Fruit fly (Drosophila melanogaster) whole organism, embryonic: ENCODE results near the gene CG10254.
A peak's percentile ranks its signal among the peaks of the same experiment; 100 is the strongest.

ENCODE experiments used
- Atf6 ChIP-seq: fragments of 200-800 bp; sonication (Bioruptor generic); IDR thresholded peaks from 2 replicates; pipeline ENCODE4 v1.3.6; 2022; ENCODE audit warnings: missing biosample characterization, missing genetic modification characterization
- Awh ChIP-seq: fragments of 200-800 bp; sonication (Bioruptor generic); IDR thresholded peaks from 2 replicates; pipeline ENCODE4, ENCODE4 v1.3.6; 2022; ENCODE audit warnings: missing biosample characterization, missing genetic modification characterization
- C15 ChIP-seq: fragments of 200-800 bp; sonication (Bioruptor generic); IDR thresholded peaks from 3 replicates; pipeline ENCODE4 v1.3.6; 2022; ENCODE audit warnings: missing biosample characterization, missing genetic modification characterization
- CG11723 ChIP-seq: fragments of 200-800 bp; sonication (Bioruptor generic); optimal IDR thresholded peaks from 2 replicates; lab custom pipeline; 2017; ENCODE audit warnings: missing biosample characterization, mild to moderate bottlenecking, missing genetic modification characterization
- CG14050 ChIP-seq: fragments of 200-800 bp; sonication (Bioruptor generic); IDR thresholded peaks from 3 replicates; pipeline ENCODE4 v1.3.6; 2022; ENCODE audit warnings: missing biosample characterization, missing genetic modification characterization
- CG1529 ChIP-seq: fragments of 200-800 bp; sonication (Bioruptor generic); optimal IDR thresholded peaks from 3 replicates; lab custom pipeline; 2018; ENCODE audit warnings: missing biosample characterization, missing genetic modification characterization
- CG15601 ChIP-seq: fragments of 200-800 bp; sonication (Bioruptor generic); optimal IDR thresholded peaks from 3 replicates; lab custom pipeline; 2019; ENCODE audit warnings: missing biosample characterization, mild to moderate bottlenecking, missing genetic modification characterization, moderate library complexity
- CG17359 ChIP-seq: fragments of 200-800 bp; sonication (Bioruptor generic); optimal IDR thresholded peaks from 3 replicates; lab custom pipeline; 2018; ENCODE audit warnings: missing biosample characterization, mild to moderate bottlenecking, missing genetic modification characterization, moderate library complexity
- CG31224 ChIP-seq: fragments of 200-800 bp; sonication (Bioruptor generic); IDR thresholded peaks from 2 replicates; pipeline ENCODE4 v1.3.6; 2022; ENCODE audit warnings: missing biosample characterization, missing genetic modification characterization
- CG34422 ChIP-seq: fragments of 200-800 bp; sonication (Bioruptor generic); IDR thresholded peaks from 3 replicates; pipeline ENCODE4 v1.3.6; 2022; ENCODE audit warnings: missing biosample characterization, missing genetic modification characterization
- CG3726 ChIP-seq: fragments of 200-800 bp; sonication (Bioruptor generic); IDR thresholded peaks from 3 replicates; pipeline ENCODE4, ENCODE4 v1.3.6; 2022; ENCODE audit warnings: missing biosample characterization, missing genetic modification characterization
- CG4328 ChIP-seq: fragments of 200-800 bp; sonication (Bioruptor generic); optimal IDR thresholded peaks from 3 replicates; lab custom pipeline; 2017; ENCODE audit warnings: missing biosample characterization, missing genetic modification reagents, missing genetic modification characterization
- CG6791 ChIP-seq: fragments of 200-800 bp; sonication (Bioruptor generic); IDR thresholded peaks from 3 replicates; pipeline ENCODE4 v1.3.6; 2022; ENCODE audit warnings: missing biosample characterization, missing genetic modification characterization; ENCODE audit not compliant: partially characterized antibody
- CG7271 ChIP-seq: fragments of 200-800 bp; sonication (Bioruptor generic); optimal IDR thresholded peaks from 2 replicates; lab custom pipeline; 2018; ENCODE audit warnings: missing biosample characterization, mild to moderate bottlenecking, missing genetic modification characterization, moderate library complexity
- CG7372 ChIP-seq: fragments of 200-800 bp; sonication (Bioruptor generic); IDR thresholded peaks from 2 replicates; pipeline ENCODE4 v1.3.6; 2022; ENCODE audit warnings: missing biosample characterization, missing genetic modification characterization
- CG7839 ChIP-seq: fragments of 200-800 bp; sonication (Bioruptor generic); optimal IDR thresholded peaks from 3 replicates; lab custom pipeline; 2018; ENCODE audit warnings: missing biosample characterization, mild to moderate bottlenecking, missing genetic modification characterization, moderate library complexity
- CG7987 ChIP-seq: fragments of 200-800 bp; sonication (Bioruptor generic); optimal IDR thresholded peaks from 2 replicates; lab custom pipeline; 2018; ENCODE audit warnings: missing biosample characterization, mild to moderate bottlenecking, missing genetic modification characterization, moderate library complexity
- CG9727 ChIP-seq: fragments of 200-800 bp; sonication (Bioruptor generic); optimal IDR thresholded peaks from 3 replicates; lab custom pipeline; 2017; ENCODE audit warnings: missing biosample characterization, mild to moderate bottlenecking, missing genetic modification characterization
- CG9876 ChIP-seq: fragments of 200-800 bp; sonication (Bioruptor generic); optimal IDR thresholded peaks from 2 replicates; lab custom pipeline; 2016; ENCODE audit warnings: missing biosample characterization, missing genetic modification characterization
- E2f2 ChIP-seq: fragments of 200-800 bp; sonication (Bioruptor generic); IDR thresholded peaks from 2 replicates; pipeline ENCODE4 v1.3.6; 2022; ENCODE audit warnings: missing biosample characterization, missing genetic modification characterization
- Eip74EF ChIP-seq, 2 experiments: fragments of 200-800 bp in 1 of 2; fragments of >200 bp in 1 of 2; sonication (Bioruptor generic) in 1 of 2; optimal IDR thresholded peaks; 2 replicates each; lab custom pipeline; 2017 to 2019; ENCODE audit warnings: missing biosample characterization in 2 of 2, missing genetic modification characterization in 2 of 2, mild to moderate bottlenecking in 1 of 2, moderate library complexity in 1 of 2
- H15 ChIP-seq: fragments of 200-800 bp; sonication (Bioruptor generic); IDR thresholded peaks from 3 replicates; pipeline ENCODE4 v1.3.6; 2022; ENCODE audit warnings: missing biosample characterization, missing genetic modification characterization
- NK7.1 ChIP-seq: fragments of 200-800 bp; sonication (Bioruptor generic); optimal IDR thresholded peaks from 3 replicates; lab custom pipeline; 2016; ENCODE audit warnings: missing biosample characterization, missing genetic modification characterization
- Optix ChIP-seq: fragments of 200-800 bp; sonication (Bioruptor generic); IDR thresholded peaks from 3 replicates; pipeline ENCODE4 v1.3.6; 2022; ENCODE audit warnings: missing biosample characterization, missing genetic modification characterization
- Side ChIP-seq: fragments of 200-800 bp; sonication (Bioruptor generic); optimal IDR thresholded peaks from 2 replicates; lab custom pipeline; 2016; ENCODE audit warnings: missing biosample characterization, missing genetic modification characterization
- Sox100B ChIP-seq: fragments of 200-800 bp; sonication (Bioruptor generic); optimal IDR thresholded peaks from 3 replicates; lab custom pipeline; 2018; ENCODE audit warnings: missing biosample characterization, mild to moderate bottlenecking, missing genetic modification characterization
- TFAM ChIP-seq: fragments of 200-800 bp; sonication (Bioruptor generic); optimal IDR thresholded peaks from 2 replicates; lab custom pipeline; 2017; ENCODE audit warnings: missing biosample characterization, missing genetic modification characterization, inconsistent platforms
- bsh ChIP-seq, 2 experiments: fragments of 200-800 bp; sonication (Bioruptor generic); optimal IDR thresholded peaks; 2 replicates each; lab custom pipeline; 2017 to 2018; ENCODE audit warnings: mild to moderate bottlenecking in 2 of 2, missing biosample characterization in 2 of 2, missing genetic modification characterization in 2 of 2, moderate library complexity in 1 of 2
- chm ChIP-seq: fragments of 200-800 bp; sonication (Bioruptor generic); IDR thresholded peaks from 2 replicates; pipeline ENCODE4 v1.3.6; 2022; ENCODE audit warnings: missing biosample characterization, missing genetic modification characterization
- dati ChIP-seq: fragments of 200-800 bp; sonication (Bioruptor generic); IDR thresholded peaks from 2 replicates; pipeline ENCODE4 v1.3.6; 2022; ENCODE audit warnings: missing biosample characterization, missing genetic modification characterization
- ems ChIP-seq: fragments of 200-800 bp; sonication (Bioruptor generic); optimal IDR thresholded peaks from 3 replicates; lab custom pipeline; 2016; ENCODE audit warnings: missing biosample characterization, missing genetic modification characterization
- eve ChIP-seq, 2 experiments: fragments of >200 bp; optimal IDR thresholded peaks; 2 replicates each; lab custom pipeline; 2017; ENCODE audit warnings: missing biosample characterization in 2 of 2, missing genetic modification characterization in 2 of 2
- exex ChIP-seq: fragments of 200-800 bp; sonication (Bioruptor generic); optimal IDR thresholded peaks from 4 replicates; lab custom pipeline; 2018; ENCODE audit warnings: missing biosample characterization, mild to moderate bottlenecking, missing genetic modification characterization, moderate library complexity
- her ChIP-seq: fragments of 200-800 bp; sonication (Bioruptor generic); optimal IDR thresholded peaks from 2 replicates; lab custom pipeline; 2016; ENCODE audit warnings: missing biosample characterization, missing genetic modification characterization
- jumu ChIP-seq: fragments of 200-800 bp; sonication (Bioruptor generic); optimal IDR thresholded peaks from 3 replicates; lab custom pipeline; 2016; ENCODE audit warnings: missing biosample characterization, missing genetic modification characterization
- lab ChIP-seq: fragments of 200-800 bp; sonication (Bioruptor generic); optimal IDR thresholded peaks from 3 replicates; lab custom pipeline; 2017; ENCODE audit warnings: missing biosample characterization, missing genetic modification characterization, mild to moderate bottlenecking, moderate library complexity, missing genetic modification reagents
- odd ChIP-seq: fragments of 200-800 bp; sonication (Bioruptor generic); optimal IDR thresholded peaks from 2 replicates; lab custom pipeline; 2017; ENCODE audit warnings: missing biosample characterization, mild to moderate bottlenecking, missing genetic modification characterization
- p53 ChIP-seq: fragments of 200-800 bp; sonication (Bioruptor generic); optimal IDR thresholded peaks from 2 replicates; lab custom pipeline; 2016; ENCODE audit warnings: missing biosample characterization, missing genetic modification characterization
- pfk ChIP-seq: fragments of 200-800 bp; sonication (Bioruptor generic); optimal IDR thresholded peaks from 2 replicates; lab custom pipeline; 2018; ENCODE audit warnings: missing biosample characterization, mild to moderate bottlenecking, missing genetic modification characterization, moderate library complexity
- pnt ChIP-seq: fragments of 200-800 bp; sonication (Bioruptor generic); optimal IDR thresholded peaks from 3 replicates; lab custom pipeline; 2016; ENCODE audit warnings: missing biosample characterization, missing genetic modification characterization
- salm ChIP-seq: fragments of 200-800 bp; sonication (Bioruptor generic); optimal IDR thresholded peaks from 2 replicates; lab custom pipeline; 2018; ENCODE audit warnings: missing biosample characterization, mild to moderate bottlenecking, missing genetic modification characterization
- sqz ChIP-seq: fragments of 200-800 bp; sonication (Bioruptor generic); optimal IDR thresholded peaks from 3 replicates; lab custom pipeline; 2018; ENCODE audit warnings: missing biosample characterization, mild to moderate bottlenecking, missing genetic modification characterization
- sr ChIP-seq: fragments of 200-800 bp; sonication (Bioruptor generic); IDR thresholded peaks from 3 replicates; pipeline ENCODE4 v1.3.6; 2022; ENCODE audit warnings: missing biosample characterization, missing genetic modification characterization
- ssp ChIP-seq: fragments of 200-800 bp; sonication (Bioruptor generic); IDR thresholded peaks from 2 replicates; pipeline ENCODE4 v1.3.6; 2022; ENCODE audit warnings: missing biosample characterization, missing genetic modification characterization
- stc ChIP-seq: fragments of 200-800 bp; sonication (Bioruptor generic); IDR thresholded peaks from 2 replicates; pipeline ENCODE4 v1.3.6; 2022; ENCODE audit warnings: missing biosample characterization, missing genetic modification characterization
- trh ChIP-seq: fragments of 200-800 bp; sonication (Bioruptor generic); optimal IDR thresholded peaks from 2 replicates; lab custom pipeline; 2016; ENCODE audit warnings: missing biosample characterization, missing genetic modification characterization
- usp ChIP-seq: fragments of >200 bp; optimal IDR thresholded peaks from 2 replicates; lab custom pipeline; 2017; ENCODE audit warnings: missing biosample characterization, missing genetic modification characterization
- wek ChIP-seq: fragments of 200-800 bp; sonication (Bioruptor generic); optimal IDR thresholded peaks from 3 replicates; lab custom pipeline; 2018; ENCODE audit warnings: missing biosample characterization, mild to moderate bottlenecking, missing genetic modification characterization, moderate library complexity
- z ChIP-seq: fragments of 200-800 bp; sonication (Bioruptor generic); IDR thresholded peaks from 3 replicates; pipeline ENCODE4 v1.3.6; 2022; ENCODE audit warnings: missing biosample characterization, missing genetic modification characterization

The CG10254 gene

dm6 chr3R:23723381-23724034 lies 28.7 kb upstream of the CG10254 start (continued):
- TF ChIP-seq CG34422 (GFP tag; lab: Robert Waterston, UW) (0 out of 3 replicates have a peak, but pooled peaks have one; percentile 49), CG4328 (GFP tag; lab: Kevin White, UChicago) (peak; percentile 83), usp (GFP tag; lab: Kevin White, UChicago) (no peak), sr (GFP tag; lab: Robert Waterston, UW) (peak; percentile 83), odd (GFP tag; lab: Kevin White, UChicago) (peak; percentile 12), CG9727 (GFP tag; lab: Kevin White, UChicago) (peak; percentile 43), ems (GFP tag; lab: Kevin White, UChicago) (peak; percentile 23), jumu (GFP tag; lab: Kevin White, UChicago) (peak; percentile 7), lab (GFP tag; lab: Kevin White, UChicago) (peak; percentile 56), wek (GFP tag; lab: Kevin White, UChicago) (peak; percentile 83), eve (GFP tag; optimal IDR thresholded peaks at IDR 0.05; lab: Kevin White, UChicago) (peak in 1 of 2 experiments; percentile 85), sqz (peak; percentile 49), Sox100B (GFP tag; lab: Kevin White, UChicago) (peak; percentile 64), CG15601 (tag; lab: Kevin White, UChicago) (peak; percentile 60), Optix (GFP tag; lab: Robert Waterston, UW) (peak; percentile 42; the same call in 1 of the 3 replicates), Awh (GFP tag; lab: Robert Waterston, UW) (peak; percentile 91), H15 (GFP tag; lab: Robert Waterston, UW) (peak; percentile 52; the same call in 1 of the 3 replicates), CG31224 (GFP tag; lab: Robert Waterston, UW) (0 out of 2 replicates have a peak, but pooled peaks have one; percentile 25), CG14050 (peak; percentile 69; the same call in 2 of the 3 replicates), CG7271 (tag; lab: Kevin White, UChicago) (no peak), E2f2 (GFP tag; lab: Robert Waterston, UW) (peak; percentile 36; the same call in 1 of the 2 replicates), ssp (GFP tag; lab: Robert Waterston, UW) (no peak), stc (peak; percentile 73), Eip74EF (GFP tag; optimal IDR thresholded peaks at IDR 0.05; lab: Kevin White, UChicago) (no peak), CG3726 (GFP tag; lab: Robert Waterston, UW) (peak; percentile 79; the same call in 2 of the 3 replicates), NK7.1 (GFP tag; lab: Kevin White, UChicago) (no peak), dati (GFP tag; lab: Robert Waterston, UW) (0 out of 2 replicates have a peak, but pooled peaks have one; percentile 19), chm (GFP tag; lab: Robert Waterston, UW) (0 out of 2 replicates have a peak, but pooled peaks have one; percentile 58), CG7839 (peak; percentile 22), exex (tag; lab: Kevin White, UChicago) (peak; percentile 51), pfk (peak; percentile 43), CG17359 (peak; percentile 84), C15 (no peak), CG11723 (peak; percentile 51), bsh (GFP tag; optimal IDR thresholded peaks at IDR 0.05; lab: Kevin White, UChicago) (peak in 1 of 2 experiments; percentile 44), CG7372 (GFP tag; lab: Robert Waterston, UW) (no peak), Side (GFP tag; lab: Kevin White, UChicago) (peak; percentile 49), TFAM (GFP tag; lab: Kevin White, UChicago) (peak; percentile 13), CG6791 (no peak), z (GFP tag; lab: Robert Waterston, UW) (peak; percentile 56; the same call in 1 of the 3 replicates), pnt (GFP tag; lab: Kevin White, UChicago) (peak; percentile 60), CG7987 (GFP tag; lab: Kevin White, UChicago) (peak; percentile 76), salm (tag; lab: Kevin White, UChicago) (no peak), her (peak; percentile 27), CG9876 (GFP tag; lab: Kevin White, UChicago) (peak; percentile 25), CG1529 (GFP tag; lab: Kevin White, UChicago) (peak; percentile 39), trh (GFP tag; lab: Kevin White, UChicago) (peak; percentile 76), p53 (peak; percentile 61), Atf6 (GFP tag; lab: Robert Waterston, UW) (peak; percentile 52; the same call in 1 of the 2 replicates)
